Fruit fly (Drosophila melanogaster): ENCODE results near the gene Gbs-70E.

Gene Gbs-70E

dm6 chr3L:14552041-14552924 lies 1.5 kb upstream of the Gbs-70E start:
- TF ChIP-seq ttk (optimal IDR thresholded peaks at IDR 0.05), result no peak
- TF ChIP-seq psq (optimal IDR thresholded peaks at IDR 0.05), result no peak
- no peak for TF ChIP-seq Myc (optimal IDR thresholded peaks at IDR 0.05)
- no peak for TF ChIP-seq Sin3A (optimal IDR thresholded peaks at IDR 0.05)
- no peak for TF ChIP-seq h (optimal IDR thresholded peaks at IDR 0.05)
- TF ChIP-seq insv (optimal IDR thresholded peaks at IDR 0.05), result no peak

- TF ChIP-seq h (optimal IDR thresholded peaks at IDR 0.05), result no peak
- TF ChIP-seq psq (optimal IDR thresholded peaks at IDR 0.05), result no peak
- no peak for TF ChIP-seq ttk (optimal IDR thresholded peaks at IDR 0.05)
- TF ChIP-seq insv (optimal IDR thresholded peaks at IDR 0.05), result no peak
- TF ChIP-seq Myc (optimal IDR thresholded peaks at IDR 0.05), result no peak
- no peak for TF ChIP-seq Sin3A (optimal IDR thresholded peaks at IDR 0.05)
Observed at dm6 chr3L:14551621-14552020, 846 bp upstream of the Gbs-70E start.

DNA sequence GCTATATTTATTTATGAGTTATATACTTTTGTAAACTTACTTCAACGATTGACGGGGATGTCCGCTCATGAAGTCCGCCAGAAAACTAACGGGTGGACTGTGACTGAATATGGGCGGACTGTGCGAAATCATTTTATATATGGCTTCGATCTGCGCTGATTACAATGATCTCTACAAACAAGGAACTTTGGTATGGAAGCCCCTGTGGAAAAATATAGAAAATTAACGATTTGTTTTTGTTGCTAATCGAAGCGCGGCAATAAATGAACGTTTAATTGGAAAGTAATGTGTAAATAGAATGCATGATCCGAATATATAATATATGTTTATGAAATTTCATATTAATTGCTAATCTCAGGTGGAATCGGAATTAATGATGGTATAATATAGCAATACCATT lies 817 bp downstream of the Gbs-70E start:
- TF ChIP-seq insv (optimal IDR thresholded peaks at IDR 0.05) (no peak), ttk (optimal IDR thresholded peaks at IDR 0.05) (no peak), h (optimal IDR thresholded peaks at IDR 0.05) (no peak), psq (optimal IDR thresholded peaks at IDR 0.05) (no peak), Myc (optimal IDR thresholded peaks at IDR 0.05) (no peak), Sin3A (optimal IDR thresholded peaks at IDR 0.05) (no peak)

DNA sequence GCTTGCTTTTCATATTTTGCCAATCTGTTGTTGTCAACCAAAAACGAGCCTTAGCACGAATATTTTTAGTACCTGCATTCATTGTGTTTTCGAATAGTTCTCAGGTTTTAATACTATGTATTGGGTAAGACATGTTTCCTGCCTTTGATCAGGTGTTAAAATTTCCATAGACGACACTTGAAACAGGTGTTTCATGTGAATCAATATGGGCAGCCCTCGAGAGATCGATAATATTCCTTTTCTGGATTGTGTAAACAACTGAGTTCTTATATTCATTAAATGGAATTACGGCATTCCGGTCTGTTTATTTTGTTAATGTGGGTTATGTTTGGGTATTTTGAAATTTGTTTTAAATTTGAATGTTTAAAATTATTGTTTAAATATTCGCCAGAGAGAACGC lies 1.6 kb downstream of the Gbs-70E start:
- no peak for TF ChIP-seq Sin3A (optimal IDR thresholded peaks at IDR 0.05)
- TF ChIP-seq insv (optimal IDR thresholded peaks at IDR 0.05), result no peak
- TF ChIP-seq Myc (optimal IDR thresholded peaks at IDR 0.05), result no peak
- TF ChIP-seq ttk (optimal IDR thresholded peaks at IDR 0.05), result no peak
- TF ChIP-seq h (optimal IDR thresholded peaks at IDR 0.05), result no peak
- no peak for TF ChIP-seq psq (optimal IDR thresholded peaks at IDR 0.05)

- no peak for TF ChIP-seq psq (optimal IDR thresholded peaks at IDR 0.05)
- no peak for TF ChIP-seq h (optimal IDR thresholded peaks at IDR 0.05)
- TF ChIP-seq insv (optimal IDR thresholded peaks at IDR 0.05), result no peak
- TF ChIP-seq Myc (optimal IDR thresholded peaks at IDR 0.05), result no peak
Observed at dm6 chr3L:14547811-14548765, 2.7 kb downstream of the Gbs-70E start.

DNA sequence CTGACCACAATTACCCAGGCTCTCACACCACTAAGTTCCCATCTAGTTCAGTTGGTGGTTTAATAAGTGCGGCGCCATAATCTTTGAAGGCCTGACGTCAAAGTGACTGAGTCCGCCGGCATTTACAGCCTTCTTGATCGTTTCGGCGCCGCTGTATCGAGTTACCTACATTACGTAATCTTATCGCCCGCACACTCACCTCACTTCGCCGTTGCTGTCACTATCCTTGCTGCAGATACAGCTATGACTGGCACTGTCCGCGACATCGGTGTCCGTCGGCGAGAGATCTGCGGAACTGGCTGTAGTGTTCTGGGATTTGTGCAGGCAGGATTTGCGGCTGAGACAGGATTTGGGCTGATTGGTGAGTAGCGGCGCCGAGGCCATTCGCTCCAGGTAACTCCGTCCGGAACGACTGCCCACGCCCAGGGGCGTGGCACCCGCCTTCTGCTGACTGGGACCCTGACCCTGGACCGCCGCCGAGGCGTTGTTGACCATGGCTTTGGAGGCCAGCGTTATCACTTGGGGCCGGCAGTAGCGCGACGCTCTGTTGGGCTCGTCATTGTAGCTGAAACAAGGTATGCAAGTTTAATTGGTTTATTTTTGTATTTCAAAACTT lies 3.7 kb downstream of the Gbs-70E start:
- TF ChIP-seq Sin3A (optimal IDR thresholded peaks at IDR 0.05) (no peak), insv (optimal IDR thresholded peaks at IDR 0.05) (no peak), psq (optimal IDR thresholded peaks at IDR 0.05) (no peak), Myc (optimal IDR thresholded peaks at IDR 0.05) (no peak), h (optimal IDR thresholded peaks at IDR 0.05) (no peak), ttk (optimal IDR thresholded peaks at IDR 0.05) (no peak)

DNA sequence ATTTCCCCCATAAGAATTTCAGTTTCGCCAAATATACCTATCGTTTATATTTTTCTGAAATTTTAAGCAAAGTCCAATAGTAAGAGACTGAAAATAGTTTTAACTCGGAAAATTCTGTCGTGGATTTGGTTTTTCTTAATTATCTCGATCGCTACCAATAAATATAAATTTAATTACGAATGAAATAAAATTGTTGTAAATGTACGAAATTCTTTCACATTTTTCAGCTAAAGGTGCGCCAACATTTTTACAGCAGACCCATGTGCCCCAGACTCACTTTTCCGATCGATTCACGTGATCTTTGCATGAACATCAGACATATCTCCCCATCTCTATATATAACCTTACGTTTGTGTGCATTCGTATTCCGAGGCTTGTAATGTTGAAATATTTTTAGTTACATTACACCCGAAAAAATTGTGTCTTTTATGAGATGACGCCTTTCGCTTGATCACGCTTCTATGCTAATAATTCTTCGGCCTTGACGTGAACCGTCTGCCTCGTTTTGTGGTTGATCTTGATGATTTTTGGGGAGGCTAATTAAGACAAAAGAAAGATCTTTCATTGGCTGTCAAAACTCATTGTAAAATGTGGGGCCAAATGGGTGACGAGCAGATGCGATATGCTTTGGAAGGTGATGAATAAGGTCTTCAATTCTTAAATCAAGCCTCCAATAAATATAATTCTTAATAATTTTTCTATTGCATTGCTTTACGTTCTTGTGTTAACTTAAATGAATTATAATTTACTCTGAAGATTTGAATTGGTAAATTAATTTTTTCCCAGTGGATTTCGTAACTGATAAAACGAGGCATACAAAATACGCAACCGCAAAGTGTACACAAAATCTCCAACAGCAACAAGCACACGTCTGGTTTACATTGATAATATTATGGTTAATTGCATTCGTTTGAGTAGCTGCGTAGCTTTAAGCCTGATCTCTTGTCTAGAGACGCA lies 5.5 kb downstream of the Gbs-70E start:
- TF ChIP-seq Myc (optimal IDR thresholded peaks at IDR 0.05) (no peak), psq (optimal IDR thresholded peaks at IDR 0.05) (no peak), Sin3A (optimal IDR thresholded peaks at IDR 0.05) (no peak), ttk (optimal IDR thresholded peaks at IDR 0.05) (no peak), insv (optimal IDR thresholded peaks at IDR 0.05) (no peak), h (optimal IDR thresholded peaks at IDR 0.05) (no peak)

DNA sequence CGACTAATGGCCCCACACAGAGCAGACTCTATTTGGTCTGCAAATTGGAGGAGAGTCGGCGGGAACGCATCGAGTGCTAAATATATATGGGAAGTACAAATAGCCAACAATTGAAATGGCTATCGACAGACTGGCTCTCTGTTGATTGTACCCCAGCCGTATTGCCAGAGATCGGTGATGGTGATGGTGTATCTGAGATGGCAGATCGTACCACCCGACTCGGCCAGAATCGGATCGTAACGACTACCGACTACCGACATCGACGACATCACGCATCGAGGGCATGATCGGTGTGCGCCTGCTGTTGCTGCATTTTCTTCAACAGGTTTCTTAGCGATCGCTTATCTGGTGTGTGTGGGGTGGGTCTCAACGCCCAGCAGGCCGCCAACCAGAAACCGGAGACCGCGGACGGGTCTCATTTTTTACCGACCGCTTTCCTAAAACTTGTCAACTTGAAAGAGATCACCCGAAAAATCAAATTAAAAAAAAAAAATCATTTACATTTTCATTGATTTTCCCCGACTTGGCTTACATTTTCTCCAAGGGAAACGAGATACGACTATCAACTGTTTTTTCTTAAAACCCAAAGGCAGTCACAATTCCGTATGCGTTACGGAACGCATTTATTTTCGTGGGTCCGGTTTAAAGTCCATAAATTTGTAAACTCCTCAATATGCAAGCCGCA lies 6.7 kb downstream of the Gbs-70E start:
- TF ChIP-seq Myc (optimal IDR thresholded peaks at IDR 0.05) (no peak), psq (optimal IDR thresholded peaks at IDR 0.05) (no peak), h (optimal IDR thresholded peaks at IDR 0.05) (no peak), ttk (optimal IDR thresholded peaks at IDR 0.05) (no peak), insv (optimal IDR thresholded peaks at IDR 0.05) (no peak), Sin3A (optimal IDR thresholded peaks at IDR 0.05) (no peak)

dm6 chr3L:14537435-14537991 lies 13.3 kb downstream of the Gbs-70E start, which contains the start of gene Mpcp2:
Gene Mpcp2, plus strand, starts transcription at chr3L:14537651.
- no peak for TF ChIP-seq Myc (optimal IDR thresholded peaks at IDR 0.05)
- no peak for TF ChIP-seq ttk (optimal IDR thresholded peaks at IDR 0.05)
- TF ChIP-seq psq (optimal IDR thresholded peaks at IDR 0.05), result no peak
- no peak for TF ChIP-seq Sin3A (optimal IDR thresholded peaks at IDR 0.05)
- no peak for TF ChIP-seq h (optimal IDR thresholded peaks at IDR 0.05)
- TF ChIP-seq insv (optimal IDR thresholded peaks at IDR 0.05), result no peak
